Fruit fly (Drosophila melanogaster): ENCODE data around the gene cyst.

cyst gene

DNA sequence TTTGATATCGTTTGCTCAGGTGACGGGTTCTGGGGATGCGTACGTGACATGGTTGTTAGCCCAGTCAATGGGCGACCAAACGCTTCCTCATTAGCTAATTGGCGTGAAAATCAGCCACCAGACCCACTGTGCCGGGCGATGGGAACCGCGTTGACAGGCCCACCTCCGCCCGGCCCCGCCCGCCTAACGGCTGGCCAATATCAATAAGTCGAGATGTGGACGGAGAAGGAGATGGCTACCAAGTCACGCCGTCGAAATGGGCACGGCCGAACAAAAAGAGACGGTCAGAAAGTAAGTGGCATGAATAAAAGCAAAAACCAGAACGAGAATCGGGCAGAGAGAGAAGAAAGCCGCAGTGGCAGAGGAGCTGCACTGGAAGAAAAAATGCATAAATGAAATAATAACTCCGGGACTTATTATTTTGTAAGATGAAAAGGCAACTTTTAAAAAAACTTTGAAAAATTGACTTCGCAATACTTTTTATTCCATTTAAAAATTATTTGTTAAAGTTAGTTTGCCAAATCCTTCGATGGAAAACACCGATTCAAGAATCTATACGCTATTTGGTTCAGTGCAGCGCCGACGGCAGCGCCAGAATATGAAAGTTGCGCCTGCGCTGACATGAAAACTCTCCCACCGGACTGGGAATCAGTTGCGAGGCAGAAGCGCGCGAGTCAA, 29.4 kb upstream of the cyst start, which contains the start of gene CG13082 (continued):
- no peak for TF ChIP-seq CG11247 (GFP tag; IDR thresholded peaks at IDR 0.05)
- no peak for TF ChIP-seq CG7372 (GFP tag; IDR thresholded peaks at IDR 0.05)
- TF ChIP-seq CG17612 (GFP tag; IDR thresholded peaks at IDR 0.05) = no peak
- TF ChIP-seq mirr (GFP tag; optimal IDR thresholded peaks at IDR 0.05) = no peak
- peak in 1 of 3 experiments; percentile 80 for TF ChIP-seq lola (GFP tag; optimal IDR thresholded peaks at IDR 0.05)
- TF ChIP-seq cwo (GFP tag; optimal IDR thresholded peaks at IDR 0.05) = no peak
- TF ChIP-seq CG1792 (GFP tag; optimal IDR thresholded peaks at IDR 0.05) = no peak
- TF ChIP-seq Lhr (GFP tag; optimal IDR thresholded peaks at IDR 0.05) = peak; percentile 44
- no peak for TF ChIP-seq Side (GFP tag; optimal IDR thresholded peaks at IDR 0.05)
- no peak for TF ChIP-seq Mrtf (GFP tag; IDR thresholded peaks at IDR 0.05)
- peak; percentile 75 for TF ChIP-seq zf30C (GFP tag; optimal IDR thresholded peaks at IDR 0.05)
- TF ChIP-seq CG14050 (GFP tag; IDR thresholded peaks at IDR 0.05) = no peak
- no peak for TF ChIP-seq B-H2 (GFP tag; optimal IDR thresholded peaks at IDR 0.05)
- no peak for TF ChIP-seq kah (GFP tag; optimal IDR thresholded peaks at IDR 0.05)
- TF ChIP-seq CG1233 (GFP tag; optimal IDR thresholded peaks at IDR 0.05) = peak; percentile 25
- no peak for TF ChIP-seq sob (GFP tag; IDR thresholded peaks at IDR 0.05)
- peak; percentile 85 for TF ChIP-seq CG10979 (tag; optimal IDR thresholded peaks at IDR 0.05)
- TF ChIP-seq Bdp1 (GFP tag; optimal IDR thresholded peaks at IDR 0.05) = no peak
- peak; percentile 21 for TF ChIP-seq Max (GFP tag; optimal IDR thresholded peaks at IDR 0.05)
- no peak for TF ChIP-seq CG15479 (GFP tag; optimal IDR thresholded peaks at IDR 0.05)
- peak; percentile 23 for TF ChIP-seq CG15696 (tag; optimal IDR thresholded peaks at IDR 0.05)
- no peak for TF ChIP-seq Opbp (GFP tag; IDR thresholded peaks at IDR 0.05; ENCODE audit: partially characterized antibody)
- TF ChIP-seq Eip74EF (GFP tag; optimal IDR thresholded peaks at IDR 0.05) = no peak
- TF ChIP-seq crol (GFP tag; IDR thresholded peaks at IDR 0.05) = peak; percentile 65
- no peak for TF ChIP-seq lab (GFP tag; optimal IDR thresholded peaks at IDR 0.05)
- TF ChIP-seq Abd-B (GFP tag; optimal IDR thresholded peaks at IDR 0.05) = peak; percentile 8
- no peak for TF ChIP-seq sr (GFP tag; IDR thresholded peaks at IDR 0.05)
- peak; percentile 79 for TF ChIP-seq CG14710 (tag; optimal IDR thresholded peaks at IDR 0.05)
- TF ChIP-seq CG10147 (GFP tag; optimal IDR thresholded peaks at IDR 0.05) = no peak
- TF ChIP-seq Neu2 (GFP tag; optimal IDR thresholded peaks at IDR 0.05; ENCODE audit: borderline replicate concordance) = no peak
- peak; percentile 74 for TF ChIP-seq dmrt11E (tag; optimal IDR thresholded peaks at IDR 0.05)
- TF ChIP-seq abd-A (tag; optimal IDR thresholded peaks at IDR 0.05) = no peak
- TF ChIP-seq Mad (GFP tag; optimal IDR thresholded peaks at IDR 0.05) = peak; percentile 6
- TF ChIP-seq CG7928 (GFP tag; optimal IDR thresholded peaks at IDR 0.05) = no peak
- peak; percentile 6 for TF ChIP-seq Hr39 (optimal IDR thresholded peaks at IDR 0.05)
- no peak for TF ChIP-seq disco-r (GFP tag; optimal IDR thresholded peaks at IDR 0.05)
- TF ChIP-seq vfl (GFP tag; optimal IDR thresholded peaks at IDR 0.05) = no peak
- no peak for TF ChIP-seq CG12744 (GFP tag; optimal IDR thresholded peaks at IDR 0.05)
- TF ChIP-seq hth (optimal IDR thresholded peaks at IDR 0.05) = no peak
- TF ChIP-seq scrt (GFP tag; optimal IDR thresholded peaks at IDR 0.05) = no peak
- no peak for TF ChIP-seq Ada2b (GFP tag; IDR thresholded peaks at IDR 0.05)
- no peak for TF ChIP-seq nerfin-2 (GFP tag; IDR thresholded peaks at IDR 0.05; ENCODE audit: partially characterized antibody)
- TF ChIP-seq gro (GFP tag; optimal IDR thresholded peaks at IDR 0.05) = no peak
- peak; percentile 49 for TF ChIP-seq CG1529 (GFP tag; optimal IDR thresholded peaks at IDR 0.05)
- no peak for TF ChIP-seq NfI (GFP tag; optimal IDR thresholded peaks at IDR 0.05)
- no peak for TF ChIP-seq Trl (optimal IDR thresholded peaks at IDR 0.05)
- no peak for TF ChIP-seq Trl (GFP tag; optimal IDR thresholded peaks at IDR 0.05)
- no peak for TF ChIP-seq CG12942 (GFP tag; optimal IDR thresholded peaks at IDR 0.05)
- no peak for TF ChIP-seq yki (optimal IDR thresholded peaks at IDR 0.05)
- no peak for TF ChIP-seq CG2889 (GFP tag; IDR thresholded peaks at IDR 0.05)
- no peak for TF ChIP-seq CG3163 (GFP tag; optimal IDR thresholded peaks at IDR 0.05)
